Worm (Caenorhabditis elegans) whole organism, L1 larva: Measurements from ENCODE around the gene rfk-1.

Experiments used
- C16A3.4 ChIP-seq: fragments of 150-350 bp; optimal IDR thresholded peaks from 2 replicates; lab custom pipeline; 2014; ENCODE audit warnings: missing biosample characterization, missing genetic modification characterization
- C34B4.2 ChIP-seq: sonication (generic microtip); optimal IDR thresholded peaks from 2 replicates; lab custom pipeline; 2017; ENCODE audit warnings: mild to moderate bottlenecking, missing genetic modification characterization, missing compliant biosample characterization
- F16B12.6 ChIP-seq: fragments of 150-350 bp; optimal IDR thresholded peaks from 2 replicates; lab custom pipeline; 2014; ENCODE audit warnings: missing biosample characterization, missing genetic modification characterization
- Y116A8C.19 ChIP-seq: sonication (generic microtip); optimal IDR thresholded peaks from 2 replicates; lab custom pipeline; 2016; ENCODE audit warnings: missing compliant biosample characterization, missing genetic modification characterization, borderline replicate concordance
- aha-1 ChIP-seq: fragments of 150-350 bp; optimal IDR thresholded peaks from 2 replicates; lab custom pipeline; 2014; ENCODE audit warnings: missing biosample characterization, missing genetic modification characterization
- alr-1 ChIP-seq: fragments of 200-800 bp; sonication (Bioruptor generic); optimal IDR thresholded peaks from 2 replicates; lab custom pipeline; 2018; ENCODE audit warnings: borderline replicate concordance, mild to moderate bottlenecking, missing genetic modification characterization, missing compliant biosample characterization
- ceh-63 ChIP-seq: fragments of 200-800 bp; sonication (Bioruptor generic); optimal IDR thresholded peaks from 2 replicates; lab custom pipeline; 2018; ENCODE audit warnings: mild to moderate bottlenecking, missing genetic modification characterization, missing compliant biosample characterization
- ceh-8 ChIP-seq: fragments of 200-800 bp; sonication (Bioruptor generic); optimal IDR thresholded peaks from 2 replicates; lab custom pipeline; 2018; ENCODE audit warnings: mild to moderate bottlenecking, missing genetic modification characterization, moderate library complexity, missing compliant biosample characterization
- ceh-88 ChIP-seq: fragments of 200-800 bp; sonication (Bioruptor generic); IDR thresholded peaks from 2 replicates; pipeline ENCODE4 v1.3.6; 2022; ENCODE audit warnings: missing genetic modification characterization, missing compliant biosample characterization
- ceh-90 ChIP-seq: sonication (generic microtip); optimal IDR thresholded peaks from 2 replicates; lab custom pipeline; 2016; ENCODE audit warnings: missing genetic modification characterization, missing compliant biosample characterization
- dpl-1 ChIP-seq, 3 experiments: fragments of 150-350 bp in 2 of 3; sonication (generic microtip) in 1 of 3; optimal IDR thresholded peaks; 2 replicates each; lab custom pipeline; 2014 to 2017; ENCODE audit warnings: missing biosample characterization in 3 of 3, missing genetic modification characterization in 3 of 3, missing genetic modification reagents in 3 of 3
- dsc-1 ChIP-seq: sonication (generic microtip); optimal IDR thresholded peaks from 2 replicates; lab custom pipeline; 2016; ENCODE audit warnings: mild to moderate bottlenecking, missing genetic modification characterization, missing compliant biosample characterization
- egl-13 ChIP-seq: sonication (generic microtip); optimal IDR thresholded peaks from 2 replicates; lab custom pipeline; 2016; ENCODE audit warnings: missing genotype, missing genetic modification reagents, missing genetic modification characterization, missing compliant biosample characterization
- elt-3 ChIP-seq, 6 experiments: fragments of 150-350 bp in 1 of 6; sonication (generic microtip); optimal IDR thresholded peaks; 2 replicates each; lab custom pipeline; 2017 to 2018; ENCODE audit warnings: missing biosample characterization in 6 of 6, missing genetic modification characterization in 6 of 6, inconsistent platforms in 1 of 6
- fkh-10 ChIP-seq: sonication (generic microtip); optimal IDR thresholded peaks from 2 replicates; lab custom pipeline; 2017; ENCODE audit warnings: missing biosample characterization, missing genetic modification reagents, missing genetic modification characterization
- fkh-8 ChIP-seq: sonication (generic microtip); optimal IDR thresholded peaks from 2 replicates; lab custom pipeline; 2016; ENCODE audit warnings: mild to moderate bottlenecking, missing genetic modification characterization, missing compliant biosample characterization
- hlh-4 ChIP-seq: sonication (generic microtip); optimal IDR thresholded peaks from 2 replicates; lab custom pipeline; 2016; ENCODE audit warnings: mild to moderate bottlenecking, missing genetic modification characterization, missing compliant biosample characterization
- irx-1 ChIP-seq: sonication (generic microtip); optimal IDR thresholded peaks from 2 replicates; lab custom pipeline; 2016; ENCODE audit warnings: missing genetic modification characterization, missing compliant biosample characterization
- jun-1 ChIP-seq: fragments of 150-350 bp; optimal IDR thresholded peaks from 2 replicates; lab custom pipeline; 2014; ENCODE audit warnings: missing biosample characterization, missing genetic modification reagents, missing genetic modification characterization
- lin-13 ChIP-seq: fragments of 150-350 bp; optimal IDR thresholded peaks from 2 replicates; lab custom pipeline; 2014; ENCODE audit warnings: missing biosample characterization, missing genetic modification reagents, missing genetic modification characterization
- lin-14 ChIP-seq: fragments of 200-800 bp; sonication (Bioruptor generic); optimal IDR thresholded peaks from 2 replicates; lab custom pipeline; 2018; ENCODE audit warnings: mild to moderate bottlenecking, missing genetic modification characterization, moderate library complexity, missing compliant biosample characterization
- lin-15B ChIP-seq: fragments of 150-350 bp; sonication (generic microtip); optimal IDR thresholded peaks from 3 replicates; lab custom pipeline; 2014; ENCODE audit warnings: missing biosample characterization, missing genetic modification characterization
- lir-3 ChIP-seq: sonication (generic microtip); optimal IDR thresholded peaks from 2 replicates; lab custom pipeline; 2016; ENCODE audit warnings: mild to moderate bottlenecking, missing genetic modification characterization, moderate library complexity, missing compliant biosample characterization; ENCODE audit not compliant: poor library complexity
- lsy-2 ChIP-seq, 2 experiments: fragments of 150-350 bp; optimal IDR thresholded peaks; 2 replicates each; lab custom pipeline; 2014; ENCODE audit warnings: missing biosample characterization in 2 of 2, missing genetic modification characterization in 2 of 2
- mep-1 ChIP-seq: fragments of 150-350 bp; optimal IDR thresholded peaks from 2 replicates; lab custom pipeline; 2014; ENCODE audit warnings: missing biosample characterization, missing genetic modification characterization
- nhr-11 ChIP-seq: fragments of 150-350 bp; optimal IDR thresholded peaks from 2 replicates; lab custom pipeline; 2014; ENCODE audit warnings: missing biosample characterization, missing genetic modification characterization
- nhr-237 ChIP-seq: fragments of 150-350 bp; optimal IDR thresholded peaks from 2 replicates; lab custom pipeline; 2014; ENCODE audit warnings: missing biosample characterization, missing genetic modification characterization
- nhr-28 ChIP-seq: fragments of 150-350 bp; optimal IDR thresholded peaks from 2 replicates; lab custom pipeline; 2014; ENCODE audit warnings: missing biosample characterization, missing genetic modification characterization
- nhr-47 ChIP-seq: sonication (generic microtip); optimal IDR thresholded peaks from 2 replicates; lab custom pipeline; 2016; ENCODE audit warnings: mild to moderate bottlenecking, missing genetic modification characterization, moderate library complexity, missing compliant biosample characterization
- nhr-71 ChIP-seq: sonication (generic microtip); optimal IDR thresholded peaks from 2 replicates; lab custom pipeline; 2016; ENCODE audit warnings: mild to moderate bottlenecking, missing genetic modification characterization, moderate library complexity, missing compliant biosample characterization
- nhr-76 ChIP-seq: sonication (generic microtip); optimal IDR thresholded peaks from 2 replicates; lab custom pipeline; 2017; ENCODE audit warnings: missing biosample characterization, missing genetic modification characterization
- nhr-77 ChIP-seq: fragments of 150-350 bp; optimal IDR thresholded peaks from 2 replicates; lab custom pipeline; 2014; ENCODE audit warnings: missing biosample characterization, missing genetic modification characterization
- nhr-84 ChIP-seq: sonication (generic microtip); optimal IDR thresholded peaks from 2 replicates; lab custom pipeline; 2017; ENCODE audit warnings: missing biosample characterization, missing genetic modification characterization
- nhr-90 ChIP-seq: sonication (generic microtip); optimal IDR thresholded peaks from 2 replicates; lab custom pipeline; 2016; ENCODE audit warnings: mild to moderate bottlenecking, missing genetic modification characterization, missing compliant biosample characterization; ENCODE audit not compliant: poor library complexity
- skn-1 ChIP-seq: fragments of 150-350 bp; optimal IDR thresholded peaks from 2 replicates; lab custom pipeline; 2014; ENCODE audit warnings: missing biosample characterization, missing genetic modification characterization
- sptf-1 ChIP-seq: fragments of 150-350 bp; optimal IDR thresholded peaks from 2 replicates; lab custom pipeline; 2014; ENCODE audit warnings: missing biosample characterization, missing genetic modification characterization
- swsn-7 ChIP-seq: sonication (generic microtip); optimal IDR thresholded peaks from 2 replicates; lab custom pipeline; 2016; ENCODE audit warnings: missing genetic modification characterization, missing compliant biosample characterization
- tbx-2 ChIP-seq: sonication (generic microtip); optimal IDR thresholded peaks from 2 replicates; lab custom pipeline; 2016; ENCODE audit warnings: missing genetic modification characterization, missing compliant biosample characterization
- unc-62 ChIP-seq: fragments of 150-350 bp; optimal IDR thresholded peaks from 2 replicates; lab custom pipeline; 2014; ENCODE audit warnings: missing biosample characterization, missing genetic modification reagents, missing genetic modification characterization
- unc-98 ChIP-seq: fragments of 200-800 bp; sonication (Bioruptor generic); IDR thresholded peaks from 2 replicates; pipeline ENCODE4 v1.3.6; 2022; ENCODE audit warnings: missing genetic modification characterization, missing compliant biosample characterization
- xbp-1 ChIP-seq: sonication (generic microtip); optimal IDR thresholded peaks from 2 replicates; lab custom pipeline; 2016; ENCODE audit warnings: missing genetic modification characterization, missing compliant biosample characterization
- zag-1 ChIP-seq: fragments of 150-350 bp; optimal IDR thresholded peaks from 2 replicates; lab custom pipeline; 2014; ENCODE audit warnings: missing biosample characterization, missing genetic modification characterization
- zip-4 ChIP-seq: fragments of 200-800 bp; sonication (Bioruptor generic); optimal IDR thresholded peaks from 2 replicates; lab custom pipeline; 2018; ENCODE audit warnings: mild to moderate bottlenecking, missing genetic modification characterization, moderate library complexity, missing compliant biosample characterization
- ztf-4 ChIP-seq: fragments of 150-350 bp; optimal IDR thresholded peaks from 2 replicates; lab custom pipeline; 2014; ENCODE audit warnings: missing biosample characterization, missing genetic modification characterization

The rfk-1 gene

ce11 chrIV:10398244-10398643 is 11.0 kb downstream of the rfk-1 start (continued):
- TF ChIP-seq alr-1 (tag; lab: Kevin White, UChicago): no peak
- no peak for TF ChIP-seq zip-4 (GFP tag; lab: Kevin White, UChicago)
- no peak for TF ChIP-seq ceh-88 (GFP tag; lab: Robert Waterston, UW)
- no peak for TF ChIP-seq dpl-1 (GFP tag; optimal IDR thresholded peaks at IDR 0.05; lab: Kevin White, UChicago)
- no peak for TF ChIP-seq zag-1 (tag; lab: Kevin White, UChicago)
- no peak for TF ChIP-seq fkh-8 (tag; lab: Kevin White, UChicago)
- no peak for TF ChIP-seq unc-98 (GFP tag; lab: Robert Waterston, UW)
- no peak for TF ChIP-seq nhr-76 (tag; lab: Kevin White, UChicago)
- TF ChIP-seq C16A3.4: no peak
- no peak for TF ChIP-seq nhr-90 (tag; lab: Kevin White, UChicago)
- TF ChIP-seq nhr-11 (tag; lab: Kevin White, UChicago): no peak
- no peak for TF ChIP-seq nhr-84 (tag; lab: Kevin White, UChicago)
- TF ChIP-seq F16B12.6 (tag; lab: Kevin White, UChicago): no peak
- no peak for TF ChIP-seq nhr-237
- no peak for TF ChIP-seq unc-62 (GFP tag; lab: Kevin White, UChicago)
- no peak for TF ChIP-seq Y116A8C.19 (tag; lab: Kevin White, UChicago)
- no peak for TF ChIP-seq irx-1
- TF ChIP-seq jun-1: no peak
- no peak for TF ChIP-seq sptf-1 (tag; lab: Kevin White, UChicago)
- TF ChIP-seq C34B4.2 (tag; lab: Kevin White, UChicago): no peak
- TF ChIP-seq ceh-63 (GFP tag; lab: Kevin White, UChicago): peak; percentile 12
- no peak for TF ChIP-seq lir-3 (tag; lab: Kevin White, UChicago)
- peak; percentile 63 for TF ChIP-seq ceh-8
- no peak for TF ChIP-seq swsn-7 (tag; lab: Kevin White, UChicago)
- peak; percentile 46 for TF ChIP-seq nhr-71 (tag; lab: Kevin White, UChicago)
- peak; percentile 17 for TF ChIP-seq tbx-2
- no peak for TF ChIP-seq ztf-4 (tag; lab: Kevin White, UChicago)
- no peak for TF ChIP-seq hlh-4 (tag; lab: Kevin White, UChicago)
- no peak for TF ChIP-seq nhr-28 (tag; lab: Kevin White, UChicago)
- peak; percentile 34 for TF ChIP-seq nhr-47 (tag; lab: Kevin White, UChicago)
- TF ChIP-seq lsy-2 (tag; optimal IDR thresholded peaks at IDR 0.05; lab: Kevin White, UChicago): peak in 1 of 2 experiments; percentile 19
- TF ChIP-seq lin-15B: no peak
- TF ChIP-seq mep-1 (tag; lab: Kevin White, UChicago): no peak
- no peak for TF ChIP-seq xbp-1 (tag; lab: Kevin White, UChicago)
- TF ChIP-seq, all 84 proteins: peak for 8

DNA sequence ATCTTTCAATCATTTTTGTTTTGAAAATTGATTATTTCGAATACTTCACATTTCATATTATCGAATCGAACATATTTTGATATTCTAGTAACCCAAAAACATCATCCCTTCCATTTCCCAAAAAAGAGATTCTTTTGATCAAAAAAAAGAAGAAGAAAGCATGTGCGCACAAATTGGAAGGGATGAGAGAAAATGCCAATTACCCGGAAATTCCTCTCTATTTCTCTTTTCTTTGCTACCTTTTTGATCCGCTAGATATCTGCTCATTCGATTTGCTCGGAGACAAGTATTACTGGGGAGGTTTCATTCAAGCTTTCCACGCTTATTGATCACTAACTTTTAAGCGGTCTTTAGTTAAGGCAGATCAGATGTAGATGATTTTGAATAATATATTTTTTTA is 12.4 kb downstream of the rfk-1 start:
- no peak for TF ChIP-seq nhr-84 (tag; lab: Kevin White, UChicago)
- no peak for TF ChIP-seq lsy-2 (tag; optimal IDR thresholded peaks at IDR 0.05; lab: Kevin White, UChicago)
- peak; percentile 14 for TF ChIP-seq nhr-47 (tag; lab: Kevin White, UChicago)
- TF ChIP-seq lin-14 (GFP tag; lab: Kevin White, UChicago): peak; percentile 77
- TF ChIP-seq fkh-10 (GFP tag; lab: Kevin White, UChicago): peak; percentile 63
- TF ChIP-seq elt-3 (tag; optimal IDR thresholded peaks at IDR 0.05; lab: Kevin White, UChicago): no peak
- no peak for TF ChIP-seq nhr-77
- TF ChIP-seq hlh-4 (tag; lab: Kevin White, UChicago): no peak
- no peak for TF ChIP-seq skn-1 (tag; lab: Kevin White, UChicago)
- no peak for TF ChIP-seq lin-13 (GFP tag; lab: Kevin White, UChicago)
- TF ChIP-seq ceh-90: no peak
- TF ChIP-seq irx-1: no peak
- peak; percentile 24 for TF ChIP-seq nhr-71 (tag; lab: Kevin White, UChicago)
- TF ChIP-seq egl-13: no peak
- TF ChIP-seq aha-1 (tag; lab: Kevin White, UChicago): no peak
- TF ChIP-seq tbx-2: peak; percentile 3
- peak; percentile 54 for TF ChIP-seq dsc-1 (tag; lab: Kevin White, UChicago)
- peak; percentile 44 for TF ChIP-seq fkh-8 (tag; lab: Kevin White, UChicago)
